Worm (Caenorhabditis elegans) whole organism, young adult: ENCODE results near the gene hlh-27.

Source experiments
- B0261.1 ChIP-seq: sonication (generic microtip); optimal IDR thresholded peaks from 2 replicates; lab custom pipeline; 2016; ENCODE audit warnings: mild to moderate bottlenecking, missing genetic modification characterization, moderate library complexity, missing compliant biosample characterization
- B0336.3 ChIP-seq: fragments of 200-800 bp; sonication (Bioruptor generic); IDR thresholded peaks from 2 replicates; pipeline ENCODE4 v1.3.6; 2022; ENCODE audit warnings: missing genetic modification characterization, missing compliant biosample characterization
- F23B12.7 ChIP-seq: sonication (generic microtip); optimal IDR thresholded peaks from 2 replicates; lab custom pipeline; 2017; ENCODE audit warnings: missing genetic modification characterization, mild to moderate bottlenecking, missing compliant biosample characterization, antibody characterized with exemption, moderate library complexity; ENCODE audit not compliant: insufficient read depth
- F55B11.4 ChIP-seq: sonication (generic microtip); optimal IDR thresholded peaks from 2 replicates; lab custom pipeline; 2016; ENCODE audit warnings: missing compliant biosample characterization, missing genetic modification characterization, borderline replicate concordance; ENCODE audit not compliant: insufficient read depth
- T07F8.4 ChIP-seq: sonication (generic microtip); optimal IDR thresholded peaks from 2 replicates; lab custom pipeline; 2016; ENCODE audit warnings: mild to moderate bottlenecking, missing genetic modification characterization, moderate library complexity, missing compliant biosample characterization
- aptf-2 ChIP-seq: fragments of 200-800 bp; sonication (Bioruptor generic); conservative IDR thresholded peaks from 2 replicates; pipeline ENCODE4 v1.3.6; 2022; ENCODE audit warnings: missing genetic modification reagents, missing genetic modification characterization, missing compliant biosample characterization
- bed-1 ChIP-seq: fragments of 200-800 bp; sonication (Bioruptor generic); IDR thresholded peaks from 2 replicates; pipeline ENCODE4 v1.3.6; 2022; ENCODE audit warnings: missing genetic modification reagents, missing genetic modification characterization, missing compliant biosample characterization
- ccch-3 ChIP-seq: fragments of 200-800 bp; sonication (Bioruptor generic); optimal IDR thresholded peaks from 2 replicates; lab custom pipeline; 2018; ENCODE audit warnings: mild to moderate bottlenecking, missing genetic modification characterization, missing compliant biosample characterization
- ceh-27 ChIP-seq: fragments of 200-800 bp; sonication (Bioruptor generic); optimal IDR thresholded peaks from 2 replicates; lab custom pipeline; 2018; ENCODE audit warnings: mild to moderate bottlenecking, missing genetic modification characterization, moderate library complexity, missing compliant biosample characterization
- ceh-79 ChIP-seq: sonication (generic microtip); optimal IDR thresholded peaks from 2 replicates; lab custom pipeline; 2017; ENCODE audit warnings: mild to moderate bottlenecking, missing genetic modification characterization, missing compliant biosample characterization
- chd-7 ChIP-seq: sonication (generic microtip); optimal IDR thresholded peaks from 2 replicates; lab custom pipeline; 2016; ENCODE audit warnings: mild to moderate bottlenecking, missing genetic modification characterization, moderate library complexity, missing compliant biosample characterization
- egl-44 ChIP-seq: fragments of 200-800 bp; sonication (Bioruptor generic); IDR thresholded peaks from 2 replicates; pipeline ENCODE4 v1.3.6; 2022; ENCODE audit warnings: missing genetic modification reagents, missing genetic modification characterization, missing compliant biosample characterization
- egrh-3 ChIP-seq: fragments of 200-800 bp; sonication (Bioruptor generic); IDR thresholded peaks from 2 replicates; pipeline ENCODE4 v1.3.6; 2022; ENCODE audit warnings: missing genetic modification reagents, missing genetic modification characterization, missing compliant biosample characterization
- ets-4 ChIP-seq: fragments of 200-800 bp; sonication (Bioruptor generic); optimal IDR thresholded peaks from 2 replicates; lab custom pipeline; 2018; ENCODE audit warnings: mild to moderate bottlenecking, missing genetic modification characterization, missing compliant biosample characterization
- hlh-12 ChIP-seq: sonication (generic microtip); optimal IDR thresholded peaks from 2 replicates; lab custom pipeline; 2016; ENCODE audit warnings: missing genetic modification characterization, missing compliant biosample characterization
- lag-1 ChIP-seq: fragments of 200-800 bp; sonication (Bioruptor generic); IDR thresholded peaks from 2 replicates; pipeline ENCODE4 v1.3.6; 2022; ENCODE audit warnings: missing genetic modification reagents, missing genetic modification characterization, missing compliant biosample characterization
- let-526 ChIP-seq: fragments of 200-800 bp; sonication (Bioruptor generic); IDR thresholded peaks from 2 replicates; pipeline ENCODE4 v1.3.6; 2022; ENCODE audit warnings: missing genetic modification reagents, missing genetic modification characterization, missing compliant biosample characterization
- let-607 ChIP-seq, 2 experiments: fragments of 200-800 bp in 1 of 2; sonication (Bioruptor generic) in 1 of 2; sonication (generic microtip) in 1 of 2; optimal IDR thresholded peaks; 2 replicates each; lab custom pipeline; 2016 to 2018; ENCODE audit warnings: mild to moderate bottlenecking in 2 of 2, missing compliant biosample characterization in 2 of 2, missing genetic modification characterization in 2 of 2, moderate library complexity in 2 of 2, missing genotype in 1 of 2
- lin-54 ChIP-seq: fragments of 200-800 bp; sonication (Bioruptor generic); optimal IDR thresholded peaks from 2 replicates; lab custom pipeline; 2018; ENCODE audit warnings: mild to moderate bottlenecking, missing genetic modification characterization, missing compliant biosample characterization
- mcd-1 ChIP-seq: fragments of 200-800 bp; sonication (Bioruptor generic); IDR thresholded peaks from 2 replicates; pipeline ENCODE4 v1.3.6; 2022; ENCODE audit warnings: missing genetic modification reagents, missing genetic modification characterization, missing compliant biosample characterization
- mes-4 ChIP-seq: sonication (generic microtip); optimal IDR thresholded peaks from 2 replicates; lab custom pipeline; 2016; ENCODE audit warnings: missing genotype, missing genetic modification characterization, missing compliant biosample characterization
- nhr-27 ChIP-seq: fragments of 200-800 bp; sonication (Bioruptor generic); optimal IDR thresholded peaks from 2 replicates; lab custom pipeline; 2018; ENCODE audit warnings: mild to moderate bottlenecking, missing genetic modification characterization, moderate library complexity, missing compliant biosample characterization
- nhr-80 ChIP-seq: sonication (generic microtip); optimal IDR thresholded peaks from 2 replicates; lab custom pipeline; 2016; ENCODE audit warnings: missing genetic modification characterization, missing compliant biosample characterization
- nhr-90 ChIP-seq: sonication (generic microtip); optimal IDR thresholded peaks from 2 replicates; lab custom pipeline; 2016; ENCODE audit warnings: missing genotype, mild to moderate bottlenecking, missing genetic modification characterization, missing compliant biosample characterization
- rec-8 ChIP-seq, 2 experiments: sonication (generic microtip); optimal IDR thresholded peaks; 2 replicates each; lab custom pipeline; 2016; ENCODE audit warnings: mild to moderate bottlenecking in 2 of 2, missing genetic modification characterization in 2 of 2, missing genetic modification reagents in 2 of 2, missing genotype in 2 of 2, missing biosample characterization in 1 of 2, missing compliant biosample characterization in 1 of 2, moderate library complexity in 1 of 2
- rpc-1 ChIP-seq, 2 experiments: fragments of 150-350 bp in 1 of 2; sonication (generic microtip) in 1 of 2; optimal IDR thresholded peaks; 2 replicates each; lab custom pipeline; 2014 to 2018; ENCODE audit warnings: missing biosample characterization in 1 of 2, missing genetic modification characterization in 1 of 2, missing genetic modification reagents in 1 of 2, missing genotype in 1 of 2
- snpc-1.3 ChIP-seq: sonication (generic microtip); optimal IDR thresholded peaks from 2 replicates; lab custom pipeline; 2017; ENCODE audit warnings: missing genetic modification characterization, mild to moderate bottlenecking, missing compliant biosample characterization, antibody characterized with exemption, moderate library complexity, missing genotype, missing genetic modification reagents; ENCODE audit not compliant: insufficient read depth
- snpc-4 ChIP-seq, 5 experiments: fragments of 150-350 bp in 1 of 5; sonication (generic microtip) in 4 of 5; optimal IDR thresholded peaks; 2 replicates each; lab custom pipeline; 2014 to 2018; ENCODE audit warnings: missing genetic modification characterization in 5 of 5, missing biosample characterization in 3 of 5, antibody characterized with exemption in 2 of 5, mild to moderate bottlenecking in 2 of 5, missing compliant biosample characterization in 2 of 5, missing genotype in 2 of 5, moderate library complexity in 2 of 5, missing genetic modification reagents in 1 of 5
- sptf-2 ChIP-seq: fragments of 200-800 bp; sonication (Bioruptor generic); optimal IDR thresholded peaks from 2 replicates; lab custom pipeline; 2018; ENCODE audit warnings: mild to moderate bottlenecking, missing genetic modification characterization, missing compliant biosample characterization
- tbp1 ChIP-seq: fragments of 200-800 bp; sonication (Bioruptor generic); optimal IDR thresholded peaks from 2 replicates; lab custom pipeline; 2018; ENCODE audit warnings: mild to moderate bottlenecking, missing genetic modification characterization, missing compliant biosample characterization
- unc-62 ChIP-seq: fragments of 150-350 bp; optimal IDR thresholded peaks from 2 replicates; lab custom pipeline; 2014; ENCODE audit warnings: missing biosample characterization, missing genetic modification reagents, missing genetic modification characterization
- xnd-1 ChIP-seq: sonication (generic microtip); optimal IDR thresholded peaks from 2 replicates; lab custom pipeline; 2016; ENCODE audit warnings: missing genotype, missing genetic modification reagents, missing genetic modification characterization, missing compliant biosample characterization
- zfh-2 ChIP-seq: fragments of 200-800 bp; sonication (Bioruptor generic); conservative IDR thresholded peaks from 2 replicates; pipeline ENCODE4 v1.3.6; 2022; ENCODE audit warnings: missing genetic modification reagents, missing genetic modification characterization, missing compliant biosample characterization
- ztf-18 ChIP-seq: sonication (generic microtip); optimal IDR thresholded peaks from 2 replicates; lab custom pipeline; 2016; ENCODE audit warnings: missing genotype, mild to moderate bottlenecking, missing genetic modification characterization, missing compliant biosample characterization
- ztf-25 ChIP-seq: fragments of 200-800 bp; sonication (Bioruptor generic); IDR thresholded peaks from 2 replicates; pipeline ENCODE4 v1.3.6; 2022; ENCODE audit warnings: missing genetic modification reagents, missing genetic modification characterization, missing compliant biosample characterization
- ztf-3 ChIP-seq: fragments of 200-800 bp; sonication (Bioruptor generic); optimal IDR thresholded peaks from 2 replicates; lab custom pipeline; 2018; ENCODE audit warnings: mild to moderate bottlenecking, missing genetic modification characterization, missing compliant biosample characterization
- ztf-6 ChIP-seq: fragments of 200-800 bp; sonication (Bioruptor generic); IDR thresholded peaks from 2 replicates; pipeline ENCODE4 v1.3.6; 2022; ENCODE audit warnings: missing genetic modification reagents, missing genetic modification characterization, missing compliant biosample characterization

hlh-27 gene

ce11 chrII:5585788-5586187 lies 45.8 kb upstream of the hlh-27 start, which contains the start of gene lys-8 (continued):
- TF ChIP-seq egl-44 (GFP tag; lab: Robert Waterston, UW), result no peak
- TF ChIP-seq ztf-18 (tag; lab: Kevin White, UChicago), result no peak
- TF ChIP-seq tbp1 (GFP tag; lab: Kevin White, UChicago), result no peak
- no peak for TF ChIP-seq lag-1
- no peak for TF ChIP-seq rec-8 (tag; optimal IDR thresholded peaks at IDR 0.05; lab: Kevin White, UChicago)
- TF ChIP-seq nhr-80 (tag; lab: Kevin White, UChicago), result peak; percentile 93
- peak in 1 of 2 experiments; percentile 13 for TF ChIP-seq let-607 (tag; optimal IDR thresholded peaks at IDR 0.05; lab: Kevin White, UChicago)
- TF ChIP-seq ceh-79 (tag; lab: Kevin White, UChicago), result no peak
- no peak for TF ChIP-seq sptf-2 (GFP tag; lab: Kevin White, UChicago)
- no peak for TF ChIP-seq aptf-2 (GFP tag; lab: Robert Waterston, UW)

ce11 chrII:5582309-5582708 lies 42.3 kb upstream of the hlh-27 start, which contains the start of gene T25E4.2:
TSS of gene T25E4.2 (minus strand) at chrII:5582409.
- TF ChIP-seq hlh-12 (tag; lab: Kevin White, UChicago) (no peak), ztf-3 (GFP tag; lab: Kevin White, UChicago) (no peak), mes-4 (tag; lab: Kevin White, UChicago) (no peak), let-607 (tag; optimal IDR thresholded peaks at IDR 0.05; lab: Kevin White, UChicago) (no peak), ets-4 (GFP tag; lab: Kevin White, UChicago) (no peak), ceh-27 (GFP tag; lab: Kevin White, UChicago) (no peak), nhr-90 (tag; lab: Kevin White, UChicago) (no peak)

DNA sequence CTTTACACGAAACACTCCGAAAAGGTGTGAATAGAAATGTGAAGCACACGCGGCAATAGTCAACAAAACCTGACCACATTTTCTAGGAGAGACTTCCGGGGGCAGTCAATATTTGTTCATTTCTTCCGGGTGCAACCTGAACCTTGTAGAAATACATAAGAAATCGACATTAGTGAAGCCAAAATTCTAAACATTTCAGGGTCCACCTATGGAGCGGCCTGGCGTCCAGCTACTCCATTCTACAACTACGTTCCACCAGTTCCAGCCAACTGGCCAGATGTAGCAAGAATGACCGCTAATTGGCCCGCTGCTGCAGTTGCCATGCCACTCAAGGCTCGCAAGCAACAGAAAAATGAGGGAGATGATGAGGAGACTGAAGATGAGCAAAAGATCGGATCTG lies 39.2 kb upstream of the hlh-27 start:
- TF ChIP-seq ztf-25 (GFP tag; lab: Robert Waterston, UW), result no peak
- TF ChIP-seq bed-1 (GFP tag; lab: Robert Waterston, UW), result 0 out of 2 replicates have a peak, but pooled peaks have one; percentile 56
- TF ChIP-seq, all 124 proteins: peak for 1

DNA sequence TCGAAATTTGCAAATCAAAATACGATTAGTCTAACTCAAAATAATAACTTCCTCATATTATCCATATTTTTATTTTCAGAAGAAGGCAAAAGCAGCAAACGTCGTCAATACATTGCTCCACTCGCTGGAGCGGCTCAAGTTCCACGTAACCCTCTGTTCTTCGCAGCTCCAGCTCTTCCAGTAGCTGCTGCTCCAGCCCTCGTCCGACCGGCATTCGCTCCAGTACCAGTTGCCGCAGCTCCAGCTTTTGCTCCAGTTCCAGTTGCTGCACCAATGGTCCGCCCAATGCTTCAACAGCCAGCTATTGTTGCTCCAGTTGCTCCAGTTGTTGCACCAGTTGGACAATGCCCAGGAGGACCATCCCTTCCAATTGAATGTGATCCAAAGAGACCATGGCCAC lies 38.7 kb upstream of the hlh-27 start:
- TF ChIP-seq nhr-27, result no peak
- TF ChIP-seq xnd-1, result no peak
- no peak for TF ChIP-seq F23B12.7 (tag; lab: Kevin White, UChicago)
- TF ChIP-seq egrh-3, result peak; percentile 76
- TF ChIP-seq let-526, result no peak
- peak; percentile 74; the same call in 1 of the 2 replicates for TF ChIP-seq zfh-2 (GFP tag; lab: Robert Waterston, UW)
- TF ChIP-seq ztf-6 (GFP tag; lab: Robert Waterston, UW), result no peak

DNA sequence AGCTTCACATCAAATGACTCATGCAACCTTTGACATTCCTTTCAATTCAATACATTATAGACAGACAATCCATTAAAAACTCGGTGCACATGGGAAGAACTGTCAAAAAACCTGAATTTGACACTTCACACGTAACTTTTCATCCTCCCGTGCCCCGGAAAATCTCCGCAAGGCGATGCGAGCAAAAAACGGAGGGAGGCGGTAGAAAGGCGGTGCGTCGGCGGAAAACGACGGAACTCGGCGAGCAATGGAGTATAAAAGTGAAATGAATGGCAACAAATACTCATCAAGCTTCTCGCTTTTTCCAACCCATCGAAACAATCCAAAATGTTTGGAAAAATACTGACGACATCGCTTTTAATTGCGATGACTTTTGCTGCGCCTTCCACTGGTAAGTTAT lies 38.0 kb upstream of the hlh-27 start, which contains the start of gene T25E4.1:
T25E4.1 (plus strand) TSS at position 301 of the 400 bp plus-strand sequence.
- no peak for TF ChIP-seq F55B11.4 (tag; lab: Kevin White, UChicago)
- no peak for TF ChIP-seq sptf-2 (GFP tag; lab: Kevin White, UChicago)
- TF ChIP-seq ccch-3 (GFP tag; lab: Kevin White, UChicago), result no peak
- TF ChIP-seq rpc-1 (optimal IDR thresholded peaks at IDR 0.05; lab: Kevin White, UChicago), result no peak
- no peak for TF ChIP-seq rpc-1 (tag; optimal IDR thresholded peaks at IDR 0.05; lab: Kevin White, UChicago)
- TF ChIP-seq, all 124 proteins: peak for 0

- TF ChIP-seq nhr-90 (tag; lab: Kevin White, UChicago) (peak; percentile 66), snpc-1.3 (peak; percentile 80), snpc-4 (GFP tag; optimal IDR thresholded peaks at IDR 0.05; lab: Kevin White, UChicago) (peak; percentile 54), snpc-4 (tag; optimal IDR thresholded peaks at IDR 0.05; lab: Kevin White, UChicago) (peak; percentile 25 to 86 (median 70)), unc-62 (no peak), ztf-18 (tag; lab: Kevin White, UChicago) (peak; percentile 47), ceh-27 (GFP tag; lab: Kevin White, UChicago) (peak; percentile 50), B0336.3 (GFP tag; lab: Robert Waterston, UW) (0 out of 2 replicates have a peak, but pooled peaks have one; percentile 28), T07F8.4 (peak; percentile 24), tbp1 (GFP tag; lab: Kevin White, UChicago) (peak; percentile 99), mcd-1 (GFP tag; lab: Robert Waterston, UW) (0 out of 2 replicates have a peak, but pooled peaks have one; percentile 46), lin-54 (GFP tag; lab: Kevin White, UChicago) (peak; percentile 58), B0261.1 (tag; lab: Kevin White, UChicago) (peak; percentile 90), chd-7 (tag; lab: Kevin White, UChicago) (peak; percentile 56)
Observed at ce11 chrII:5577060-5577459, 37.0 kb upstream of the hlh-27 start.
